Fruit fly (Drosophila melanogaster) Kc167 (cell line): ENCODE measurements around the gene CG42556.

Source experiments
- Myc ChIP-seq: fragments of >200 bp; optimal IDR thresholded peaks from 2 replicates; lab custom pipeline; 2017; ENCODE audit warnings: missing external identifiers
- Sin3A ChIP-seq: fragments of >200 bp; optimal IDR thresholded peaks from 2 replicates; lab custom pipeline; 2018; ENCODE audit warnings: missing external identifiers
- h ChIP-seq: fragments of >200 bp; optimal IDR thresholded peaks from 3 replicates; lab custom pipeline; 2018; ENCODE audit warnings: missing external identifiers
- insv ChIP-seq: fragments of >200 bp; optimal IDR thresholded peaks from 3 replicates; lab custom pipeline; 2018; ENCODE audit warnings: missing external identifiers
- psq ChIP-seq: fragments of >200 bp; optimal IDR thresholded peaks from 2 replicates; lab custom pipeline; 2017; ENCODE audit warnings: missing external identifiers
- ttk ChIP-seq: sonication (Bioruptor generic); optimal IDR thresholded peaks from 2 replicates; lab custom pipeline; 2017; ENCODE audit warnings: missing external identifiers

Gene CG42556

dm6 chr2L:16859103-16859502 lies 30.6 kb upstream of the CG42556 start:
- TF ChIP-seq insv (lab: Kevin White, UChicago) (no peak), Myc (lab: Kevin White, UChicago) (no peak), psq (lab: Kevin White, UChicago) (no peak), Sin3A (lab: Kevin White, UChicago) (no peak), h (lab: Kevin White, UChicago) (no peak), ttk (lab: Kevin White, UChicago) (no peak)

- TF ChIP-seq h (lab: Kevin White, UChicago), result no peak
- TF ChIP-seq insv (lab: Kevin White, UChicago), result no peak
- no peak for TF ChIP-seq ttk (lab: Kevin White, UChicago)
- TF ChIP-seq Myc (lab: Kevin White, UChicago), result no peak
- no peak for TF ChIP-seq Sin3A (lab: Kevin White, UChicago)
- no peak for TF ChIP-seq psq (lab: Kevin White, UChicago)
Measured at dm6 chr2L:16859566-16859965, 30.1 kb upstream of the CG42556 start.

- TF ChIP-seq insv (lab: Kevin White, UChicago), result no peak
- TF ChIP-seq Sin3A (lab: Kevin White, UChicago), result no peak
- no peak for TF ChIP-seq ttk (lab: Kevin White, UChicago)
- TF ChIP-seq Myc (lab: Kevin White, UChicago), result no peak
- no peak for TF ChIP-seq psq (lab: Kevin White, UChicago)
- TF ChIP-seq h (lab: Kevin White, UChicago), result no peak
Measured at dm6 chr2L:16861126-16861525, 28.6 kb upstream of the CG42556 start, which contains the start of gene CG6012. Gene CG6012 (minus strand): TSS chr2L:16861489.

dm6 chr2L:16862526-16862925 lies 27.2 kb upstream of the CG42556 start:
- TF ChIP-seq ttk (lab: Kevin White, UChicago), result no peak
- TF ChIP-seq Sin3A (lab: Kevin White, UChicago), result no peak
- no peak for TF ChIP-seq Myc (lab: Kevin White, UChicago)
- no peak for TF ChIP-seq h (lab: Kevin White, UChicago)
- no peak for TF ChIP-seq insv (lab: Kevin White, UChicago)
- TF ChIP-seq psq (lab: Kevin White, UChicago), result no peak

- no peak for TF ChIP-seq ttk (lab: Kevin White, UChicago)
- TF ChIP-seq psq (lab: Kevin White, UChicago), result no peak
- no peak for TF ChIP-seq h (lab: Kevin White, UChicago)
- no peak for TF ChIP-seq Sin3A (lab: Kevin White, UChicago)
- no peak for TF ChIP-seq Myc (lab: Kevin White, UChicago)
- TF ChIP-seq insv (lab: Kevin White, UChicago), result no peak
Measured at dm6 chr2L:16868897-16869324, 20.8 kb upstream of the CG42556 start.

- TF ChIP-seq psq (lab: Kevin White, UChicago), result no peak
- no peak for TF ChIP-seq Sin3A (lab: Kevin White, UChicago)
- TF ChIP-seq ttk (lab: Kevin White, UChicago), result no peak
- TF ChIP-seq insv (lab: Kevin White, UChicago), result no peak
- no peak for TF ChIP-seq Myc (lab: Kevin White, UChicago)
- TF ChIP-seq h (lab: Kevin White, UChicago), result no peak
Measured at dm6 chr2L:16874924-16875323, 14.8 kb upstream of the CG42556 start.

- no peak for TF ChIP-seq Myc (lab: Kevin White, UChicago)
- no peak for TF ChIP-seq ttk (lab: Kevin White, UChicago)
- TF ChIP-seq Sin3A (lab: Kevin White, UChicago), result no peak
Measured at dm6 chr2L:16876555-16876954, 13.2 kb upstream of the CG42556 start.

- TF ChIP-seq ttk (lab: Kevin White, UChicago) (no peak), Sin3A (lab: Kevin White, UChicago) (no peak), insv (lab: Kevin White, UChicago) (no peak), psq (lab: Kevin White, UChicago) (no peak), Myc (lab: Kevin White, UChicago) (no peak), h (lab: Kevin White, UChicago) (no peak)
Measured at dm6 chr2L:16877678-16878077, 12.0 kb upstream of the CG42556 start.

- TF ChIP-seq insv (lab: Kevin White, UChicago), result no peak
- no peak for TF ChIP-seq Myc (lab: Kevin White, UChicago)
- no peak for TF ChIP-seq h (lab: Kevin White, UChicago)
- no peak for TF ChIP-seq ttk (lab: Kevin White, UChicago)
- no peak for TF ChIP-seq psq (lab: Kevin White, UChicago)
- no peak for TF ChIP-seq Sin3A (lab: Kevin White, UChicago)
Measured at dm6 chr2L:16879288-16879687, 10.4 kb upstream of the CG42556 start, which contains the start of the genes CG32832, CG31743 and CG34313. Gene CG32832 (minus strand): TSS chr2L:16879290. Gene CG31743 (plus strand): TSS chr2L:16879517. Gene CG34313 (plus strand): TSS chr2L:16879517.

dm6 chr2L:16880930-16881329 lies 8.8 kb upstream of the CG42556 start:
- TF ChIP-seq ttk (lab: Kevin White, UChicago) (no peak), insv (lab: Kevin White, UChicago) (no peak), Sin3A (lab: Kevin White, UChicago) (no peak), psq (lab: Kevin White, UChicago) (no peak), h (lab: Kevin White, UChicago) (no peak), Myc (lab: Kevin White, UChicago) (no peak)

dm6 chr2L:16882372-16882771 lies 7.3 kb upstream of the CG42556 start:
- TF ChIP-seq psq (lab: Kevin White, UChicago) (no peak), Sin3A (lab: Kevin White, UChicago) (no peak), h (lab: Kevin White, UChicago) (no peak)
